Fruit fly (Drosophila melanogaster): ENCODE results near the gene Bili.

DNA sequence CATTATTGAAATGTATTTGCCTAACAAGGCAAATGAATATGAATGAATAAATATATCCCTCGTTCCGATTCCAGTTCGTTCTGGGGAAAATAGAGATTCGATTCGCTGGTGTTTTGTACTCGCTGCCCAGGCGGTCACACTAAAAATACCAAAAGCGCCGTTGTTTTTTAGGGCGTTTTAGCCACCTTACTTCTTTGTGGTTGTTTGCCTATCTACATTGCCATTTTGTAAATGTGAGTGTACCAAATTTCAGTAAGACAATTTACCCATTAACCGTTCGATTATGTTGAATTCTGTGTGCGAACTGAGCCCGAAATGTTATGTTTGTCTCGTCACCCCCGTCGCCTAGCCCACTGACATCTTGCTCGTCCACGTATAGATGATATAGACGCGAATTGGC is 33.6 kb upstream of the Bili start, which contains the start of the genes CG33095 and CG33096:
- TF ChIP-seq Smox (GFP tag; optimal IDR thresholded peaks at IDR 0.05), result no peak
- TF ChIP-seq CG32006 (GFP tag; optimal IDR thresholded peaks at IDR 0.05), result no peak
- TF ChIP-seq topi (GFP tag; optimal IDR thresholded peaks at IDR 0.05), result no peak
- no peak for TF ChIP-seq Blimp-1 (GFP tag; optimal IDR thresholded peaks at IDR 0.05)
- TF ChIP-seq Eip93F (GFP tag; optimal IDR thresholded peaks at IDR 0.05), result no peak
- TF ChIP-seq Hr39 (GFP tag; optimal IDR thresholded peaks at IDR 0.05), result no peak
- TF ChIP-seq ss (GFP tag; optimal IDR thresholded peaks at IDR 0.05), result no peak
- no peak for TF ChIP-seq spab (GFP tag; optimal IDR thresholded peaks at IDR 0.05)
- no peak for TF ChIP-seq net (GFP tag; optimal IDR thresholded peaks at IDR 0.05)
- TF ChIP-seq Gug (GFP tag; IDR thresholded peaks at IDR 0.05), result no peak
- TF ChIP-seq lz (GFP tag; optimal IDR thresholded peaks at IDR 0.05), result no peak
- TF ChIP-seq Lpt (GFP tag; optimal IDR thresholded peaks at IDR 0.05), result no peak
- no peak for TF ChIP-seq svp (GFP tag)
- TF ChIP-seq acj6 (GFP tag; optimal IDR thresholded peaks at IDR 0.05), result no peak

Measured in whole organism, prepupa.